Worm (Caenorhabditis elegans) whole organism, L1 larva: ENCODE data around the gene F13H8.2.

Source experiments
- nhr-11 ChIP-seq: fragments of 150-350 bp; optimal IDR thresholded peaks from 2 replicates; lab custom pipeline; 2014; ENCODE audit warnings: missing biosample characterization, missing genetic modification characterization
- nhr-28 ChIP-seq: fragments of 150-350 bp; optimal IDR thresholded peaks from 2 replicates; lab custom pipeline; 2014; ENCODE audit warnings: missing biosample characterization, missing genetic modification characterization

DNA sequence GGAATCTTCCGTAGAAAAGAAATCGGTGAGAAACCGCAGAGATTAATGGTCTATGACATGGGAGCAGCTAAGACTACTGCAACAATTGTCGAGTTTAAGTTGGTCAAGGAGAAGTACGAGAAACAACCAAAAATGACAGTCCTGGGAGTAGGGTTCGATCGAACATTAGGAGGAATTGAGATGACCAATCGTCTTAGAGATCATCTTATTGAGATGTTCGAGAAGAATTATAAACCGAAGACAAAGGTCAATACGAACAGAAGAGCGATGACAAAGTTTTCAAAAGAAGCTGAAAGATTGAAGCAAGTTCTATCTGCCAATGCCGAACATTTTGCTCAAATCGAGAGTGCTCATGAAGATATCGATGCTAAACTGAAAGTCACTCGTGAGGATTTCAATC lies 22.1 kb upstream of the F13H8.2 start:
- no peak for TF ChIP-seq nhr-11 (tag; lab: Kevin White, UChicago)
- TF ChIP-seq nhr-28: no peak
